Fruit fly (Drosophila melanogaster) S2 (cell line): ENCODE data around the gene frc.

Source experiments
- CG8478 ChIP-seq: fragments of >200 bp; optimal IDR thresholded peaks from 2 replicates; lab custom pipeline; 2018
- CTCF ChIP-seq, 2 experiments: fragments of >200 bp; optimal IDR thresholded peaks; 2 replicates each; lab custom pipeline; 2018

DNA sequence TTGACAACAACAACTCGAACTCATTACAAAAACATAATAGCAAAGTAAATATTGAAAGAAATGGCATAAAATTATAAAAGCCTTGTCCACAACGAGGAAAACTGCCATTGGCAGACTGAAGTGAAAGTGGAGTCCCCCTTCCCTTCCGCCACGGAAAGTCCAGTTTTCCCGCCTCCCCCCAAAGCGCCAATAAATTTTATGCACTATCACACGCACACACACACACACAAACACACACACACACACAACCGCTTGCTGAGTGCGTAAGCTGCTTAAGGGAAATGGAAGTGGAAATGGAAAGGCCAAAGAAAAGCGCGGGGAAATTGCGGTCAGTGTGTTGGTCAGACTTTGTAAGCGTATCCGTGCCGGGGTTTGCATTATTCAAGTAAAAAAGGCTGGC lies 29.5 kb upstream of the frc start:
- TF ChIP-seq CG8478 (lab: Kevin White, UChicago): no peak
- TF ChIP-seq CTCF (optimal IDR thresholded peaks at IDR 0.05; lab: Kevin White, UChicago): no peak
